Worm (Caenorhabditis elegans): ENCODE results near the gene F49A5.10.

DNA sequence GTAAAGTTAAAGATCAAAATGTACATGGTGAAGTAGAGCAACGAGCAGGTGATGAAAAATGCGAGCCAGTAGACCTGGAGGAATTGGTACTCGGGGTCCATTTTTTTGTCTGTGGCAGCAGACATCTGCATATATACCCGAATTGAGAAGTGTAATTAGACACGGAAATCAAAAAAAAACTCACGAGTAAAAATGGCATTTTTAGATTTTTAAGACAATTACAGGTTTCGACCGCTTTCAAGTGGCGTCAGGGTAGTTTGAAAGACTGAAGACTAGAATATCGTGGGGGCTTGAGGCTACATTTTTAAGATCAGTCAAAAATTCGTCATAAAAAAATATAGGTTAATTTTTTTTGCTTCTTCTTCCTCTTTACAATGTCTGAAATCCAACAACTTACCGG lies 27.7 kb downstream of the F49A5.10 start, which contains the start of gene srd-68:
- TF ChIP-seq nhr-12 (tag; optimal IDR thresholded peaks at IDR 0.05): no peak
- no peak for TF ChIP-seq mep-1 (tag; optimal IDR thresholded peaks at IDR 0.05)
- no peak for TF ChIP-seq unc-62 (GFP tag; optimal IDR thresholded peaks at IDR 0.05)
- no peak for TF ChIP-seq elt-3 (tag; optimal IDR thresholded peaks at IDR 0.05)
- no peak for TF ChIP-seq lsy-2 (tag; optimal IDR thresholded peaks at IDR 0.05)
- TF ChIP-seq nhr-28 (tag; optimal IDR thresholded peaks at IDR 0.05): no peak
- no peak for TF ChIP-seq unc-39 (tag; optimal IDR thresholded peaks at IDR 0.05)
- TF ChIP-seq ztf-11 (tag; optimal IDR thresholded peaks at IDR 0.05): no peak
